Fruit fly (Drosophila melanogaster) Kc167 (cell line): ENCODE results near the gene CG43407.

Source experiments
- Myc ChIP-seq: fragments of >200 bp; optimal IDR thresholded peaks from 2 replicates; lab custom pipeline; 2017; ENCODE audit warnings: missing external identifiers
- Sin3A ChIP-seq: fragments of >200 bp; optimal IDR thresholded peaks from 2 replicates; lab custom pipeline; 2018; ENCODE audit warnings: missing external identifiers
- h ChIP-seq: fragments of >200 bp; optimal IDR thresholded peaks from 3 replicates; lab custom pipeline; 2018; ENCODE audit warnings: missing external identifiers
- insv ChIP-seq: fragments of >200 bp; optimal IDR thresholded peaks from 3 replicates; lab custom pipeline; 2018; ENCODE audit warnings: missing external identifiers
- psq ChIP-seq: fragments of >200 bp; optimal IDR thresholded peaks from 2 replicates; lab custom pipeline; 2017; ENCODE audit warnings: missing external identifiers
- ttk ChIP-seq: sonication (Bioruptor generic); optimal IDR thresholded peaks from 2 replicates; lab custom pipeline; 2017; ENCODE audit warnings: missing external identifiers

Gene CG43407

dm6 chr3L:19015454-19016054, 37.6 kb downstream of the CG43407 start:
- TF ChIP-seq Myc (lab: Kevin White, UChicago) (no peak), psq (lab: Kevin White, UChicago) (no peak), h (lab: Kevin White, UChicago) (no peak), Sin3A (lab: Kevin White, UChicago) (no peak), insv (lab: Kevin White, UChicago) (no peak), ttk (lab: Kevin White, UChicago) (no peak)

dm6 chr3L:19014802-19015201, 38.4 kb downstream of the CG43407 start:
- no peak for TF ChIP-seq ttk (lab: Kevin White, UChicago)
- no peak for TF ChIP-seq insv (lab: Kevin White, UChicago)
- TF ChIP-seq h (lab: Kevin White, UChicago) = no peak
- no peak for TF ChIP-seq Myc (lab: Kevin White, UChicago)
- TF ChIP-seq psq (lab: Kevin White, UChicago) = no peak
- no peak for TF ChIP-seq Sin3A (lab: Kevin White, UChicago)

DNA sequence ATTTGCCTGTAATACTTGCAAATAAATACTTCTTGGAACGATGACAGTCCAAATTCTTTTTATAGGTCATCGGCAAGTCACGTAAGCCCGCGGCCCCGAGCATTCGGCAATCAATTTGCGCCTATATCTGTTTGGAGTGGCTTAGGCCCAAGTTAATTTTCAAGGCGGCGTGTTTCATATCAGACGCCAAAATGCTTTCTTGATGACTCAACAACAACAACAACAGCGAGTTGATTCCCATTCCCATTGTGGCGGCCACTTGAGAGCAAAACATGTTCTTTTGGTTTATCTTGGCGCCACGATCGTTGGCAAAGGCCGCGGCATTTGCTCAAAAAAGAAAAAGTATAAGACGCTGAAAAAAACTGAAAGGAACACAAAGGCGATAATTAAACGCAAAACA, 39.1 kb downstream of the CG43407 start:
- no peak for TF ChIP-seq Myc (lab: Kevin White, UChicago)
- no peak for TF ChIP-seq h (lab: Kevin White, UChicago)
- TF ChIP-seq insv (lab: Kevin White, UChicago) = no peak
- TF ChIP-seq psq (lab: Kevin White, UChicago) = no peak

DNA sequence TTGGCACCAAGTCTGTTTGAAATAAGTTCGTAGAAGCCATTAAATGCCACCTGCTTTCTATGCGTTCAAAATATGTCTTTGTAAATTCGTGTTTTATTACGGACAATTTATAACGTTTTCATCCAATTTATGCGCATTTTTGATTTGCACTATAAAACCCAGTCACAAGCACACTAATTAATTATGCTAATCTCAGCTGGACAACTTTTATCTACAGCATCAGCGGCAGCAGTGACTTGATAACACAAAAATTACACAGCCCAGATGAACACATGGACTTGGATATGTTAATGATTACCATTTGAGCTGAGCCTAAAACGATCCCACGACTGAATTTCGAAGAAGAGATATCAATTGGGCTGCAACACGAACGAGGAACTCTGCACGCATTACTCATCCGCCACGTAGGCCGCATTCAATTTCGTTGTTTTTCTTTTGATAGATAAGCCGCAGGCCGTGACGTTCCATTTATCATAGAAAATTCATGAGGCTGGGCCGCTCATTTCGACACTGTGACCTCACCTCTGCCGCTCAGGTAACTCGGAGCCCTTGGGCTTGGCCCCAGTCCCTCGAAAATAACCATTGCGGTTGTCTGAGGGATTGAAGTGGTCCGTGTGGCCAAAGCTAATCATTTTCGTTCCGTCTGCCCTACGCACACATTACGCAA, 40.0 kb downstream of the CG43407 start:
- TF ChIP-seq Myc (lab: Kevin White, UChicago) (no peak), Sin3A (lab: Kevin White, UChicago) (no peak), ttk (lab: Kevin White, UChicago) (no peak), h (lab: Kevin White, UChicago) (no peak), insv (lab: Kevin White, UChicago) (no peak), psq (lab: Kevin White, UChicago) (no peak)

DNA sequence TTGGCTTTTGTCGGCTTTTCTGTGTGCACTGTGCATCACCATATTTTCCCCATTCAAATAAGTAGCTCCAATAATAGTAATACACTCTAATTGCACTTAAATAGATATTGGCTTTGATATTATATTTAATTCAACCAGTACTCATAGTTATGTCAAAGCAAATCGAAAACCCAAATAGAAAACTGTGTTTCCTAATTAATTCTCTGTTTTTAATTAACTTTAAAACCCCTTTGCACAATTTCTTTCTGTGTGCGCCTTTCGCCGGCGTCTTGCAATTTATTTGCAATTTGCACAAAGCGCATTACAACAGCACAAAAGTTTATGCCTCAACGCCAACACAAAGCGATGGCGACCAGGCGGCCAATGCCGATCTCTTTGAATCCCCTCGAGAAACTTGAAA, 42.0 kb downstream of the CG43407 start:
- TF ChIP-seq h (lab: Kevin White, UChicago) = no peak
- TF ChIP-seq Myc (lab: Kevin White, UChicago) = no peak
- no peak for TF ChIP-seq Sin3A (lab: Kevin White, UChicago)
- TF ChIP-seq ttk (lab: Kevin White, UChicago) = no peak
- TF ChIP-seq insv (lab: Kevin White, UChicago) = no peak
- TF ChIP-seq psq (lab: Kevin White, UChicago) = no peak

dm6 chr3L:19005396-19005795, 47.8 kb downstream of the CG43407 start:
- TF ChIP-seq ttk (lab: Kevin White, UChicago) (no peak), Myc (lab: Kevin White, UChicago) (no peak), insv (lab: Kevin White, UChicago) (no peak), h (lab: Kevin White, UChicago) (no peak), Sin3A (lab: Kevin White, UChicago) (no peak), psq (lab: Kevin White, UChicago) (no peak)

dm6 chr3L:19004120-19004519, 49.1 kb downstream of the CG43407 start:
- TF ChIP-seq h (lab: Kevin White, UChicago) (no peak), insv (lab: Kevin White, UChicago) (no peak), Sin3A (lab: Kevin White, UChicago) (no peak), psq (lab: Kevin White, UChicago) (no peak), ttk (lab: Kevin White, UChicago) (no peak), Myc (lab: Kevin White, UChicago) (no peak)

DNA sequence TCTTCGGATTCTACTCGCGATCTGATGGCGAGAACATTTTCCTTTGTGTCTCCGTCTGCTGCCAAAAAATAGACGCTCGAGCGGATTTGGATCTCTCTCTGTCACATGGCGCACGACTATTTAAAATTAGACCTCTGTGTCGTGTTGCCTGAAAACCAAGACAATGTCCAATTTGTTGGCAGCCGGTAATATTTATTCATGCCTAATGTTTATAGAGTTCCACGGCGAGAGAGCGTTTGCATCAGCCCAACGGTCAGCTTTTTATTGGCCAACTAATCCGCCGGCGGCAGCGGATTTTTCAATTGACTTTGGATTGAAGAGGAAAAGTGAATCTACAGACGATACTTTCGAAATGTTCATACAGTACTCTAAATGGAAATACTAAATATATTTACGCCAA, 50.0 kb downstream of the CG43407 start, which contains the start of gene SmydA-2:
Gene SmydA-2 (minus strand): TSS at position 33 of the 400 bp plus-strand sequence.
- TF ChIP-seq Sin3A (lab: Kevin White, UChicago) (no peak), insv (lab: Kevin White, UChicago) (no peak), h (lab: Kevin White, UChicago) (no peak), psq (lab: Kevin White, UChicago) (no peak), ttk (lab: Kevin White, UChicago) (no peak), Myc (lab: Kevin White, UChicago) (no peak)
